Worm (Caenorhabditis elegans): ENCODE data around the gene srxa-6.

Gene srxa-6

DNA sequence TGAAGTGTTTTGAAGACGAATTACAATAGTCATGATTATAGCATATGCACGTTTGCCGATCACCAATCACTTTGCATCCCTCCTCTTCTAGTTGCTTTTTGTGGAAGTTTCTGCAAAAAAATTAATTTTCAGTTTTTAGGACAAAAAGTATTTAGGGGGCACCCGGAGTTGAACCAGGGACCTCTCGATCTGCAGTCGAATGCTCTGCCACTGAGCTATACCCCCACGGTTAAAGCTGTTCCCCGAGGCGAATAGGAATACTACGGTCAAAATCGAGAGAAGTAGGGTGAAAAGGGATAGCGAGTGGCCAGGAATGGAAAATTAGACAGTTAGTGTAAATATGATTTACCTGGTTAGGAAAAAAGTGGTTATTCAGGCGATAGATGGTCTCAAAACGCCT is 40.8 kb upstream of the srxa-6 start:
- peak; percentile 6 for TF ChIP-seq C34F6.9 (tag; optimal IDR thresholded peaks at IDR 0.05)
- no peak for TF ChIP-seq alr-1 (tag; optimal IDR thresholded peaks at IDR 0.05)
- TF ChIP-seq sma-3 (GFP tag; optimal IDR thresholded peaks at IDR 0.05), result peak; percentile 73
- TF ChIP-seq peb-1 (tag; optimal IDR thresholded peaks at IDR 0.05), result no peak
- no peak for TF ChIP-seq nhr-237 (tag; optimal IDR thresholded peaks at IDR 0.05)
- no peak for TF ChIP-seq ceh-16 (tag; optimal IDR thresholded peaks at IDR 0.05)
- peak; percentile 18 for TF ChIP-seq Y55F3AM.14 (GFP tag; optimal IDR thresholded peaks at IDR 0.05)
- TF ChIP-seq lin-11 (tag; optimal IDR thresholded peaks at IDR 0.05), result peak; percentile 17
- TF ChIP-seq ZK546.5 (tag; optimal IDR thresholded peaks at IDR 0.05), result no peak
- no peak for TF ChIP-seq nhr-11 (tag; optimal IDR thresholded peaks at IDR 0.05)
- peak; percentile 39 for TF ChIP-seq nhr-129 (tag; optimal IDR thresholded peaks at IDR 0.05)
- no peak for TF ChIP-seq unc-62 (GFP tag; optimal IDR thresholded peaks at IDR 0.05)
- peak in 1 of 2 experiments; percentile 21 for TF ChIP-seq lsy-2 (tag; optimal IDR thresholded peaks at IDR 0.05)
- TF ChIP-seq F13H6.1 (tag; optimal IDR thresholded peaks at IDR 0.05), result peak; percentile 40
- TF ChIP-seq lin-13 (GFP tag; optimal IDR thresholded peaks at IDR 0.05), result peak; percentile 45
- peak; percentile 44 for TF ChIP-seq gmeb-1 (tag; optimal IDR thresholded peaks at IDR 0.05)
- TF ChIP-seq fos-1 (tag; optimal IDR thresholded peaks at IDR 0.05), result no peak
- TF ChIP-seq ztf-4 (tag; optimal IDR thresholded peaks at IDR 0.05), result no peak
- peak; percentile 4 for TF ChIP-seq crh-2 (tag; optimal IDR thresholded peaks at IDR 0.05)
- TF ChIP-seq unc-55 (GFP tag; optimal IDR thresholded peaks at IDR 0.05), result peak; percentile 18
- TF ChIP-seq sma-9 (GFP tag; optimal IDR thresholded peaks at IDR 0.05), result no peak
- TF ChIP-seq sma-9 (tag; optimal IDR thresholded peaks at IDR 0.05), result no peak

DNA sequence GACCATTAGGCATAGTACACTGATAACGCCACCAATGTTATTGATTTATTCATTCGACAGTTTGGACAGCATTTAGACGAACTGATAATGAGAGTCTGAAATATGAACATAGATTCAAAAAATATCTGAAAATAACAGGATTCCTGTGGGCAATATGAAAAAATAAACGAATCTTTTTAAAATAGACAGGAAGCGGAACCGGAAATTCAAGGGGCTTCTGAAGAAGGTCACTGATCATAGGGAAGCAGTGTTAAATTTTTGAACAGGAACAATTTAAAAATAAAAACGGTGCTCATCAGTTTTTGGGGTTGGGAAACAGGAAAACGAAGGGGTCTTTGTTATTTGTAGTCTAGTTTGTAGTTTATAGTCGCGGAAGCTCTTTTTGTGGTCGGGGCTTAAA is 36.5 kb upstream of the srxa-6 start, which contains the start of gene F53F8.7:
Gene F53F8.7 (minus strand): TSS at position 101 of the 400 bp plus-strand sequence.
- TF ChIP-seq ama-1 (optimal IDR thresholded peaks at IDR 0.05) (no peak), Y55F3AM.14 (GFP tag; optimal IDR thresholded peaks at IDR 0.05) (no peak), lsy-2 (tag; optimal IDR thresholded peaks at IDR 0.05) (no peak), mab-5 (tag; optimal IDR thresholded peaks at IDR 0.05) (no peak), ztf-11 (tag; optimal IDR thresholded peaks at IDR 0.05) (no peak), nhr-6 (tag; optimal IDR thresholded peaks at IDR 0.05) (no peak), lin-13 (GFP tag; optimal IDR thresholded peaks at IDR 0.05) (no peak), R02D3.7 (tag; optimal IDR thresholded peaks at IDR 0.05) (no peak), peb-1 (tag; optimal IDR thresholded peaks at IDR 0.05) (no peak), crh-2 (tag; optimal IDR thresholded peaks at IDR 0.05) (no peak), lin-11 (tag; optimal IDR thresholded peaks at IDR 0.05) (no peak), lin-39 (tag; optimal IDR thresholded peaks at IDR 0.05) (no peak)

DNA sequence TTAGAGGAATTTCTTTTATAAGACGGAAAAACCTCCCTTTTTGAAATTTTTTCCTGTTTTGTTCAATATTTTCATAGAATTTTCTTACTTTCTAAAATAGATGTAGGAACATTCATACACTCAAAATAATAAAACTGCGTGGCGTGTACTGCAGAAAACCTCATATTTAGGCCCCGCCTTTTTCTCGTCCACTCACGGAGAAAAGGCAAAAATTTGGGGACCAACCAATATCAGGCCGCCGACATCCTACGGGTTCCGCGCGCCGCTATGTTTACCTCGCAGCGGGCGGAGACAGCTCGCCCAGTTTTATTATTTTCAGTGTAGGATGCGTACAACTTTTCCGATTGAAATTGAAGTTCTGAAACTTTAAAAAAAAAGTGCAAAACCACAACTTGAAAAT is 35.9 kb upstream of the srxa-6 start:
- peak; percentile 85 for TF ChIP-seq snpc-4 (tag; optimal IDR thresholded peaks at IDR 0.05)

DNA sequence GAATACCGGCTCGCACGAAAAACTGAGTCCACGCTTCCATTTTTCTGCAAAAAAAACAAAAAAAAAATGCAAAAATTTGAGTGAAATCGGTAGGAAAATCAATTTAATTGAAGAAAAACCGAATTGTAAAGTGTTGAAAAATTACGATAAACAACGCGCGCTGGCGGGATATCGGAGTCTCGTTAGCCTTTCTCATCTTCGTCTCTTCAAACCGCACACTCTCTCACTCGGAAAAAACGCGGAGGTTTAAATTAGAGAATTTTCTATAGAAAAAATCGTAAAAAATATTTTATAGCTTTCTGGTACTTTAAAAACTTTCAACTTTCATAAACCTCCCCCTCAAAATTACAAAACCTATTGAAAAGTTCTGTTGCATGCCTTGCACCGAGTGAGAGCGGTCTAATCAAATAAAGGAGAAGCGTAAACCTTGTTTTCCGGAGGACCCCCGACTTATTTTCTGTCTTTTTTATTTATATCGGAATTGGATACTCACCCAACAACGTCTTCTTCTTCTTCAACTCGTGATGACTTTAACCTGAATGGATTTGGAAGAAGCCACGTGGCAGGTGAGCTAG is 30.7 kb upstream of the srxa-6 start, which contains the start of the genes F53F8.5 and F53F8.6:
Gene F53F8.5 (minus strand): TSS at position 52 of the 575 bp plus-strand sequence.
Gene F53F8.6 (plus strand): TSS at position 230 of the 575 bp plus-strand sequence.
- TF ChIP-seq nhr-21 (tag; optimal IDR thresholded peaks at IDR 0.05) (no peak), lsy-2 (tag; optimal IDR thresholded peaks at IDR 0.05) (peak; percentile 34 to 73), nhr-6 (tag; optimal IDR thresholded peaks at IDR 0.05) (no peak), elt-1 (tag; optimal IDR thresholded peaks at IDR 0.05) (no peak), unc-55 (GFP tag; optimal IDR thresholded peaks at IDR 0.05) (peak; percentile 70), lin-39 (tag; optimal IDR thresholded peaks at IDR 0.05) (no peak), Y55F3AM.14 (GFP tag; optimal IDR thresholded peaks at IDR 0.05) (no peak), lin-13 (GFP tag; optimal IDR thresholded peaks at IDR 0.05) (peak; percentile 21), skn-1 (tag; optimal IDR thresholded peaks at IDR 0.05) (no peak), C34F6.9 (tag; optimal IDR thresholded peaks at IDR 0.05) (peak; percentile 69), R02D3.7 (tag; optimal IDR thresholded peaks at IDR 0.05) (no peak), ZK546.5 (tag; optimal IDR thresholded peaks at IDR 0.05) (no peak), elt-3 (tag; optimal IDR thresholded peaks at IDR 0.05) (no peak), ceh-82 (tag; optimal IDR thresholded peaks at IDR 0.05) (no peak), alr-1 (tag; optimal IDR thresholded peaks at IDR 0.05) (no peak), mdl-1 (tag; optimal IDR thresholded peaks at IDR 0.05) (no peak), blmp-1 (tag; optimal IDR thresholded peaks at IDR 0.05; ENCODE audit: insufficient read depth) (no peak), fos-1 (tag; optimal IDR thresholded peaks at IDR 0.05) (no peak), unc-39 (tag; optimal IDR thresholded peaks at IDR 0.05) (no peak), lin-11 (tag; optimal IDR thresholded peaks at IDR 0.05) (no peak), nhr-23 (tag; optimal IDR thresholded peaks at IDR 0.05) (no peak), ztf-1 (GFP tag; conservative IDR thresholded peaks at IDR 0.05) (no peak), nhr-237 (tag; optimal IDR thresholded peaks at IDR 0.05) (no peak), sma-3 (GFP tag; optimal IDR thresholded peaks at IDR 0.05) (peak; percentile 24), nhr-129 (tag; optimal IDR thresholded peaks at IDR 0.05) (peak; percentile 9), nhr-25 (tag; optimal IDR thresholded peaks at IDR 0.05) (no peak), nhr-12 (tag; optimal IDR thresholded peaks at IDR 0.05) (no peak), nhr-77 (tag; optimal IDR thresholded peaks at IDR 0.05) (no peak), nhr-11 (tag; optimal IDR thresholded peaks at IDR 0.05) (no peak), peb-1 (tag; optimal IDR thresholded peaks at IDR 0.05) (no peak), nhr-10 (tag; optimal IDR thresholded peaks at IDR 0.05) (no peak), sem-4 (tag; optimal IDR thresholded peaks at IDR 0.05) (no peak), ceh-16 (tag; optimal IDR thresholded peaks at IDR 0.05) (no peak), zag-1 (tag; optimal IDR thresholded peaks at IDR 0.05) (no peak), ama-1 (optimal IDR thresholded peaks at IDR 0.05) (no peak), mab-5 (tag; optimal IDR thresholded peaks at IDR 0.05) (peak; percentile 27)
